Worm (Caenorhabditis elegans): ENCODE data around the gene H20J04.6.
A peak's percentile ranks its signal among the peaks of the same experiment; 100 is the strongest.

H20J04.6 gene

ce11 chrII:4286921-4287320, 36.1 kb upstream of the H20J04.6 start:
- TF ChIP-seq M03D4.4 (tag; optimal IDR thresholded peaks at IDR 0.05): no peak
- no peak for TF ChIP-seq pha-4 (tag; optimal IDR thresholded peaks at IDR 0.05)
- no peak for TF ChIP-seq drap-1 (GFP tag; optimal IDR thresholded peaks at IDR 0.05)
- no peak for TF ChIP-seq bed-3 (GFP tag; optimal IDR thresholded peaks at IDR 0.05)
- no peak for TF ChIP-seq unc-120 (tag; optimal IDR thresholded peaks at IDR 0.05; ENCODE audit: poor library complexity, severe bottlenecking)
- no peak for TF ChIP-seq unc-62 (GFP tag; optimal IDR thresholded peaks at IDR 0.05)
- TF ChIP-seq nhr-12 (tag; optimal IDR thresholded peaks at IDR 0.05): no peak
- TF ChIP-seq nhr-2 (tag; optimal IDR thresholded peaks at IDR 0.05): no peak
- no peak for TF ChIP-seq ces-1 (GFP tag; optimal IDR thresholded peaks at IDR 0.05)
- TF ChIP-seq nhr-237 (tag; optimal IDR thresholded peaks at IDR 0.05): no peak
- TF ChIP-seq elt-3 (tag; optimal IDR thresholded peaks at IDR 0.05): no peak
- TF ChIP-seq nhr-28 (tag; optimal IDR thresholded peaks at IDR 0.05): no peak
- TF ChIP-seq elt-1 (tag; optimal IDR thresholded peaks at IDR 0.05; ENCODE audit: borderline replicate concordance, insufficient read depth): no peak

ce11 chrII:4288111-4288510, 34.9 kb upstream of the H20J04.6 start, which contains the start of gene C01F1.6:
Gene C01F1.6 (minus strand): TSS chrII:4288211.
- TF ChIP-seq nhr-28 (tag; optimal IDR thresholded peaks at IDR 0.05) (no peak), unc-62 (GFP tag; optimal IDR thresholded peaks at IDR 0.05) (no peak), ham-2 (GFP tag; optimal IDR thresholded peaks at IDR 0.05) (no peak), hlh-1 (tag; optimal IDR thresholded peaks at IDR 0.05) (no peak), unc-120 (tag; optimal IDR thresholded peaks at IDR 0.05; ENCODE audit: poor library complexity, severe bottlenecking) (no peak), nhr-12 (tag; optimal IDR thresholded peaks at IDR 0.05) (no peak), ztf-11 (tag; optimal IDR thresholded peaks at IDR 0.05) (no peak), nhr-2 (tag; optimal IDR thresholded peaks at IDR 0.05) (no peak), cnd-1 (tag; optimal IDR thresholded peaks at IDR 0.05) (no peak), blmp-1 (tag; optimal IDR thresholded peaks at IDR 0.05) (no peak), pha-4 (tag; optimal IDR thresholded peaks at IDR 0.05) (no peak)

- no peak for TF ChIP-seq zip-8 (tag; optimal IDR thresholded peaks at IDR 0.05)
- no peak for TF ChIP-seq nhr-28 (tag; optimal IDR thresholded peaks at IDR 0.05)
- TF ChIP-seq ceh-43 (GFP tag; optimal IDR thresholded peaks at IDR 0.05): no peak
- TF ChIP-seq sem-2 (GFP tag; optimal IDR thresholded peaks at IDR 0.05): no peak
- no peak for TF ChIP-seq lin-32 (GFP tag; optimal IDR thresholded peaks at IDR 0.05)
- TF ChIP-seq elt-1 (tag; optimal IDR thresholded peaks at IDR 0.05; ENCODE audit: borderline replicate concordance, insufficient read depth): peak; percentile 27
- TF ChIP-seq ces-1 (GFP tag; optimal IDR thresholded peaks at IDR 0.05): peak; percentile 18
- TF ChIP-seq pha-4 (tag; optimal IDR thresholded peaks at IDR 0.05): no peak
- no peak for TF ChIP-seq tbx-8 (GFP tag; optimal IDR thresholded peaks at IDR 0.05)
Observed at ce11 chrII:4288572-4288971, 34.5 kb upstream of the H20J04.6 start.

ce11 chrII:4291799-4292198, 31.3 kb upstream of the H20J04.6 start:
- TF ChIP-seq ces-1 (GFP tag; optimal IDR thresholded peaks at IDR 0.05) (peak; percentile 19), elt-3 (tag; optimal IDR thresholded peaks at IDR 0.05) (no peak)

ce11 chrII:4293027-4293522, 30.0 kb upstream of the H20J04.6 start:
- TF ChIP-seq unc-120 (tag; optimal IDR thresholded peaks at IDR 0.05; ENCODE audit: poor library complexity, severe bottlenecking): no peak
- no peak for TF ChIP-seq mls-2 (tag; optimal IDR thresholded peaks at IDR 0.05)
- no peak for TF ChIP-seq nhr-2 (tag; optimal IDR thresholded peaks at IDR 0.05)
- TF ChIP-seq flh-1 (GFP tag; optimal IDR thresholded peaks at IDR 0.05): no peak
- no peak for TF ChIP-seq M03D4.4 (tag; optimal IDR thresholded peaks at IDR 0.05)
- TF ChIP-seq lin-13 (tag; optimal IDR thresholded peaks at IDR 0.05): no peak
- TF ChIP-seq ceh-43 (GFP tag; optimal IDR thresholded peaks at IDR 0.05): no peak
- no peak for TF ChIP-seq zip-8 (tag; optimal IDR thresholded peaks at IDR 0.05)
- TF ChIP-seq hlh-1 (tag; optimal IDR thresholded peaks at IDR 0.05): peak; percentile 98
- TF ChIP-seq elt-3 (tag; optimal IDR thresholded peaks at IDR 0.05): no peak
- TF ChIP-seq unc-62 (GFP tag; optimal IDR thresholded peaks at IDR 0.05): peak; percentile 43
- no peak for TF ChIP-seq lin-32 (GFP tag; optimal IDR thresholded peaks at IDR 0.05)
- TF ChIP-seq ceh-39 (tag; optimal IDR thresholded peaks at IDR 0.05): no peak
- TF ChIP-seq mep-1 (tag; optimal IDR thresholded peaks at IDR 0.05): no peak
- TF ChIP-seq sptf-1 (tag; optimal IDR thresholded peaks at IDR 0.05): no peak

ce11 chrII:4294189-4294588, 28.9 kb upstream of the H20J04.6 start:
- TF ChIP-seq elt-1 (tag; optimal IDR thresholded peaks at IDR 0.05; ENCODE audit: borderline replicate concordance, insufficient read depth): peak; percentile 90
- no peak for TF ChIP-seq mep-1 (tag; optimal IDR thresholded peaks at IDR 0.05)

All from whole organism, mixed stage, embryonic.